Worm (Caenorhabditis elegans) whole organism, L2 larva: ENCODE results near the gene Y39A3CL.3.

ENCODE experiments used
- C34F6.9 ChIP-seq: fragments of 150-350 bp; optimal IDR thresholded peaks from 2 replicates; lab custom pipeline; 2014; ENCODE audit warnings: missing biosample characterization, missing genetic modification characterization
- F13H6.1 ChIP-seq: sonication (generic microtip); optimal IDR thresholded peaks from 2 replicates; lab custom pipeline; 2016; ENCODE audit warnings: missing genetic modification characterization, missing compliant biosample characterization
- R02D3.7 ChIP-seq: fragments of 150-350 bp; optimal IDR thresholded peaks from 2 replicates; lab custom pipeline; 2014; ENCODE audit warnings: missing biosample characterization, missing genetic modification characterization
- Y55F3AM.14 ChIP-seq: fragments of 200-800 bp; sonication (Bioruptor generic); optimal IDR thresholded peaks from 2 replicates; lab custom pipeline; 2018; ENCODE audit warnings: mild to moderate bottlenecking, missing genetic modification characterization, missing compliant biosample characterization
- alr-1 ChIP-seq: fragments of 150-350 bp; optimal IDR thresholded peaks from 2 replicates; lab custom pipeline; 2014; ENCODE audit warnings: missing biosample characterization, missing genetic modification characterization
- aly-2 ChIP-seq: fragments of 150-350 bp; optimal IDR thresholded peaks from 2 replicates; lab custom pipeline; 2014; ENCODE audit warnings: missing biosample characterization, missing genetic modification characterization
- ama-1 ChIP-seq: fragments of 150-350 bp; optimal IDR thresholded peaks from 2 replicates; lab custom pipeline; 2018; ENCODE audit warnings: inconsistent platforms
- blmp-1 ChIP-seq: sonication (generic microtip); optimal IDR thresholded peaks from 2 replicates; lab custom pipeline; 2017; ENCODE audit warnings: missing genetic modification characterization, mild to moderate bottlenecking, missing compliant biosample characterization, antibody characterized with exemption, moderate library complexity; ENCODE audit not compliant: insufficient read depth
- ceh-16 ChIP-seq: fragments of 150-350 bp; optimal IDR thresholded peaks from 2 replicates; lab custom pipeline; 2014; ENCODE audit warnings: missing biosample characterization, missing genetic modification characterization
- ceh-82 ChIP-seq: fragments of 150-350 bp; optimal IDR thresholded peaks from 2 replicates; lab custom pipeline; 2014; ENCODE audit warnings: missing biosample characterization, missing genetic modification characterization
- crh-2 ChIP-seq: sonication (generic microtip); optimal IDR thresholded peaks from 2 replicates; lab custom pipeline; 2017; ENCODE audit warnings: missing biosample characterization, missing genetic modification characterization
- egl-27 ChIP-seq: sonication (generic microtip); optimal IDR thresholded peaks from 3 replicates; lab custom pipeline; 2017; ENCODE audit warnings: missing biosample characterization, missing genetic modification reagents, missing genetic modification characterization
- elt-1 ChIP-seq: fragments of 150-350 bp; optimal IDR thresholded peaks from 2 replicates; lab custom pipeline; 2014; ENCODE audit warnings: missing biosample characterization, missing genetic modification characterization
- elt-3 ChIP-seq: sonication (generic microtip); optimal IDR thresholded peaks from 2 replicates; lab custom pipeline; 2017; ENCODE audit warnings: missing biosample characterization, missing genetic modification characterization
- gmeb-1 ChIP-seq: fragments of 150-350 bp; optimal IDR thresholded peaks from 2 replicates; lab custom pipeline; 2014; ENCODE audit warnings: missing biosample characterization, missing genetic modification characterization
- lin-11 ChIP-seq: fragments of 150-350 bp; sonication (generic microtip); optimal IDR thresholded peaks from 2 replicates; lab custom pipeline; 2014; ENCODE audit warnings: missing biosample characterization, missing genetic modification characterization, inconsistent platforms, mixed read lengths
- lin-13 ChIP-seq: fragments of 150-350 bp; optimal IDR thresholded peaks from 2 replicates; lab custom pipeline; 2014; ENCODE audit warnings: missing biosample characterization, missing genetic modification reagents, missing genetic modification characterization
- lsy-2 ChIP-seq, 2 experiments: fragments of 150-350 bp in 1 of 2; sonication (generic microtip) in 1 of 2; optimal IDR thresholded peaks; 2 replicates each; lab custom pipeline; 2014 to 2017; ENCODE audit warnings: missing biosample characterization in 2 of 2, missing genetic modification characterization in 2 of 2
- mab-5 ChIP-seq: fragments of 150-350 bp; optimal IDR thresholded peaks from 2 replicates; lab custom pipeline; 2014; ENCODE audit warnings: missing biosample characterization, missing genetic modification characterization
- mbf-1 ChIP-seq: sonication (generic microtip); optimal IDR thresholded peaks from 2 replicates; lab custom pipeline; 2017; ENCODE audit warnings: missing biosample characterization, missing genetic modification characterization
- mdl-1 ChIP-seq, 2 experiments: fragments of 150-350 bp in 1 of 2; sonication (generic microtip) in 1 of 2; optimal IDR thresholded peaks; 2 replicates each; lab custom pipeline; 2017; ENCODE audit warnings: missing biosample characterization in 2 of 2, missing genetic modification characterization in 2 of 2
- nhr-10 ChIP-seq: sonication (generic microtip); optimal IDR thresholded peaks from 2 replicates; lab custom pipeline; 2017; ENCODE audit warnings: missing biosample characterization, missing genetic modification characterization
- nhr-12 ChIP-seq: fragments of 150-350 bp; optimal IDR thresholded peaks from 2 replicates; lab custom pipeline; 2014; ENCODE audit warnings: missing biosample characterization, missing genetic modification characterization
- nhr-129 ChIP-seq: fragments of 150-350 bp; optimal IDR thresholded peaks from 2 replicates; lab custom pipeline; 2014; ENCODE audit warnings: missing biosample characterization, missing genetic modification characterization
- nhr-21 ChIP-seq: fragments of 150-350 bp; optimal IDR thresholded peaks from 2 replicates; lab custom pipeline; 2014; ENCODE audit warnings: missing biosample characterization, missing genetic modification characterization
- nhr-23 ChIP-seq: fragments of 150-350 bp; optimal IDR thresholded peaks from 2 replicates; lab custom pipeline; 2014; ENCODE audit warnings: missing biosample characterization, missing genetic modification reagents, missing genetic modification characterization
- nhr-237 ChIP-seq: fragments of 150-350 bp; optimal IDR thresholded peaks from 2 replicates; lab custom pipeline; 2014; ENCODE audit warnings: missing biosample characterization, missing genetic modification characterization
- nhr-25 ChIP-seq: fragments of 150-350 bp; sonication (generic microtip); optimal IDR thresholded peaks from 3 replicates; lab custom pipeline; 2014; ENCODE audit warnings: missing biosample characterization, missing genetic modification characterization
- peb-1 ChIP-seq: fragments of 150-350 bp; optimal IDR thresholded peaks from 2 replicates; lab custom pipeline; 2014; ENCODE audit warnings: missing biosample characterization, missing genetic modification characterization
- sem-4 ChIP-seq: fragments of 150-350 bp; optimal IDR thresholded peaks from 2 replicates; lab custom pipeline; 2014; ENCODE audit warnings: missing biosample characterization, missing genetic modification reagents, missing genetic modification characterization
- skn-1 ChIP-seq: sonication (generic microtip); optimal IDR thresholded peaks from 2 replicates; lab custom pipeline; 2017; ENCODE audit warnings: missing biosample characterization, missing genetic modification characterization
- sma-3 ChIP-seq: sonication (generic microtip); optimal IDR thresholded peaks from 2 replicates; lab custom pipeline; 2016; ENCODE audit warnings: missing genetic modification reagents, missing genetic modification characterization, missing compliant biosample characterization
- sma-9 ChIP-seq, 2 experiments: fragments of 150-350 bp in 1 of 2; sonication (generic microtip) in 1 of 2; optimal IDR thresholded peaks; 2 replicates each; lab custom pipeline; 2014 to 2016; ENCODE audit warnings: missing genetic modification characterization in 2 of 2, mild to moderate bottlenecking in 1 of 2, missing biosample characterization in 1 of 2, missing compliant biosample characterization in 1 of 2, missing genetic modification reagents in 1 of 2, moderate library complexity in 1 of 2
- snpc-4 ChIP-seq: fragments of 150-350 bp; optimal IDR thresholded peaks from 2 replicates; lab custom pipeline; 2014; ENCODE audit warnings: missing biosample characterization, missing genetic modification characterization
- unc-39 ChIP-seq: fragments of 150-350 bp; optimal IDR thresholded peaks from 2 replicates; lab custom pipeline; 2014; ENCODE audit warnings: missing biosample characterization, missing genetic modification characterization
- unc-55 ChIP-seq: fragments of 150-350 bp; sonication (generic microtip); optimal IDR thresholded peaks from 3 replicates; lab custom pipeline; 2014; ENCODE audit warnings: missing biosample characterization, missing genetic modification reagents, missing genetic modification characterization
- unc-62 ChIP-seq: fragments of 150-350 bp; optimal IDR thresholded peaks from 2 replicates; lab custom pipeline; 2014; ENCODE audit warnings: missing biosample characterization, missing genetic modification reagents, missing genetic modification characterization
- zag-1 ChIP-seq: fragments of 150-350 bp; optimal IDR thresholded peaks from 2 replicates; lab custom pipeline; 2014; ENCODE audit warnings: missing biosample characterization, missing genetic modification characterization
- ztf-1 ChIP-seq: fragments of 200-800 bp; sonication (Bioruptor generic); conservative IDR thresholded peaks from 2 replicates; pipeline ENCODE4 v1.3.6; 2022; ENCODE audit warnings: missing genetic modification characterization, missing compliant biosample characterization
- ztf-11 ChIP-seq: sonication (generic microtip); optimal IDR thresholded peaks from 2 replicates; lab custom pipeline; 2017; ENCODE audit warnings: missing biosample characterization, missing genetic modification characterization
- ztf-4 ChIP-seq: fragments of 150-350 bp; optimal IDR thresholded peaks from 2 replicates; lab custom pipeline; 2014; ENCODE audit warnings: missing biosample characterization, missing genetic modification characterization

The Y39A3CL.3 gene

ce11 chrIII:1763222-1763621 is 14.4 kb upstream of the Y39A3CL.3 start, which contains the start of gene cnc-6:
Gene cnc-6, plus strand, starts transcription at chrIII:1763522.
- TF ChIP-seq lin-11 (tag; lab: Kevin White, UChicago) (no peak), nhr-23 (tag; lab: Kevin White, UChicago) (no peak), ama-1 (no peak), alr-1 (tag; lab: Kevin White, UChicago) (no peak)

- TF ChIP-seq R02D3.7 (tag; lab: Kevin White, UChicago): no peak
- TF ChIP-seq sem-4 (tag; lab: Kevin White, UChicago): no peak
- TF ChIP-seq elt-3 (tag; lab: Kevin White, UChicago): no peak
- TF ChIP-seq gmeb-1: no peak
- TF ChIP-seq aly-2: no peak
- no peak for TF ChIP-seq nhr-23 (tag; lab: Kevin White, UChicago)
- no peak for TF ChIP-seq sma-3 (GFP tag; lab: Kevin White, UChicago)
- TF ChIP-seq nhr-129: no peak
- TF ChIP-seq lsy-2 (tag; optimal IDR thresholded peaks at IDR 0.05; lab: Kevin White, UChicago): no peak
- no peak for TF ChIP-seq egl-27
- TF ChIP-seq nhr-12 (tag; lab: Kevin White, UChicago): no peak
- no peak for TF ChIP-seq skn-1 (tag; lab: Kevin White, UChicago)
- no peak for TF ChIP-seq unc-39 (tag; lab: Kevin White, UChicago)
Observed at ce11 chrIII:1764463-1764862, 13.1 kb upstream of the Y39A3CL.3 start.

- no peak for TF ChIP-seq zag-1
- TF ChIP-seq nhr-23 (tag; lab: Kevin White, UChicago): no peak
- no peak for TF ChIP-seq peb-1 (tag; lab: Kevin White, UChicago)
- no peak for TF ChIP-seq alr-1 (tag; lab: Kevin White, UChicago)
- no peak for TF ChIP-seq nhr-10 (tag; lab: Kevin White, UChicago)
- no peak for TF ChIP-seq mdl-1 (tag; optimal IDR thresholded peaks at IDR 0.05; lab: Kevin White, UChicago)
- no peak for TF ChIP-seq ama-1
- TF ChIP-seq gmeb-1: no peak
- TF ChIP-seq elt-1 (tag; lab: Kevin White, UChicago): no peak
Observed at ce11 chrIII:1769993-1770392, 7.6 kb upstream of the Y39A3CL.3 start, which contains the start of gene tbx-43. Gene tbx-43, minus strand, starts transcription at chrIII:1770093.

ce11 chrIII:1777969-1778368 is 367 bp downstream of the Y39A3CL.3 start, which contains the start of gene Y39A3CL.4:
Gene Y39A3CL.4, minus strand, starts transcription at chrIII:1778069.
- TF ChIP-seq nhr-237 (no peak), lin-11 (tag; lab: Kevin White, UChicago) (no peak), peb-1 (tag; lab: Kevin White, UChicago) (no peak), elt-1 (tag; lab: Kevin White, UChicago) (no peak), skn-1 (tag; lab: Kevin White, UChicago) (no peak), snpc-4 (no peak), nhr-23 (tag; lab: Kevin White, UChicago) (no peak), R02D3.7 (tag; lab: Kevin White, UChicago) (no peak), ceh-16 (tag; lab: Kevin White, UChicago) (no peak), ama-1 (no peak), unc-55 (GFP tag; lab: Kevin White, UChicago) (no peak), F13H6.1 (tag; lab: Kevin White, UChicago) (no peak), nhr-25 (tag; lab: Kevin White, UChicago) (no peak), nhr-21 (no peak), crh-2 (tag; lab: Kevin White, UChicago) (no peak), zag-1 (no peak), mbf-1 (tag; lab: Kevin White, UChicago) (no peak), ztf-4 (tag; lab: Kevin White, UChicago) (no peak)
- TF ChIP-seq, all 48 proteins: peak for 0

ce11 chrIII:1785776-1786175 is 8.2 kb downstream of the Y39A3CL.3 start:
- TF ChIP-seq Y55F3AM.14 (GFP tag; lab: Kevin White, UChicago): peak; percentile 30
- no peak for TF ChIP-seq blmp-1 (tag; lab: Kevin White, UChicago)
- TF ChIP-seq lsy-2 (tag; optimal IDR thresholded peaks at IDR 0.05; lab: Kevin White, UChicago): peak; percentile 39 to 74
- TF ChIP-seq unc-62 (GFP tag; lab: Kevin White, UChicago): no peak
- no peak for TF ChIP-seq mab-5 (tag; lab: Kevin White, UChicago)
- TF ChIP-seq nhr-25 (tag; lab: Kevin White, UChicago): no peak
- peak; percentile 62 for TF ChIP-seq lin-11 (tag; lab: Kevin White, UChicago)
- TF ChIP-seq ztf-11 (tag; lab: Kevin White, UChicago): no peak
- TF ChIP-seq nhr-129: peak; percentile 66
- no peak for TF ChIP-seq sem-4 (tag; lab: Kevin White, UChicago)
- TF ChIP-seq unc-55 (GFP tag; lab: Kevin White, UChicago): peak; percentile 84
- TF ChIP-seq lin-13 (GFP tag; lab: Kevin White, UChicago): peak; percentile 24
- TF ChIP-seq elt-3 (tag; lab: Kevin White, UChicago): no peak
- TF ChIP-seq snpc-4: peak; percentile 13
- peak; percentile 77 for TF ChIP-seq C34F6.9 (tag; lab: Kevin White, UChicago)
- TF ChIP-seq crh-2 (tag; lab: Kevin White, UChicago): peak; percentile 22
- no peak for TF ChIP-seq R02D3.7 (tag; lab: Kevin White, UChicago)
- TF ChIP-seq mdl-1 (tag; optimal IDR thresholded peaks at IDR 0.05; lab: Kevin White, UChicago): peak in 1 of 2 experiments; percentile 51
- TF ChIP-seq elt-1 (tag; lab: Kevin White, UChicago): no peak
- TF ChIP-seq ceh-82 (tag; lab: Kevin White, UChicago): peak; percentile 17
- no peak for TF ChIP-seq ama-1
- TF ChIP-seq zag-1: peak; percentile 83
- TF ChIP-seq F13H6.1 (tag; lab: Kevin White, UChicago): peak; percentile 16
- peak; percentile 20 for TF ChIP-seq sma-9 (GFP tag; optimal IDR thresholded peaks at IDR 0.05; lab: Kevin White, UChicago)
- no peak for TF ChIP-seq sma-9 (tag; optimal IDR thresholded peaks at IDR 0.05; lab: Kevin White, UChicago)
- TF ChIP-seq ztf-1 (GFP tag; lab: Robert Waterston, UW): no peak
